Worm (Caenorhabditis elegans) whole organism, mixed stage, embryonic: ENCODE data around the gene sqst-4.

ENCODE experiments used
- blmp-1 ChIP-seq: fragments of 150-350 bp; optimal IDR thresholded peaks from 2 replicates; lab custom pipeline; 2014; ENCODE audit warnings: missing biosample characterization, missing genetic modification characterization
- elt-1 ChIP-seq: sonication (generic microtip); optimal IDR thresholded peaks from 2 replicates; lab custom pipeline; 2017; ENCODE audit warnings: missing genetic modification characterization, mild to moderate bottlenecking, missing compliant biosample characterization, antibody characterized with exemption, moderate library complexity, borderline replicate concordance; ENCODE audit not compliant: insufficient read depth
- hlh-1 ChIP-seq: fragments of 150-350 bp; optimal IDR thresholded peaks from 2 replicates; lab custom pipeline; 2014; ENCODE audit warnings: missing biosample characterization, missing genetic modification reagents, missing genetic modification characterization
- nhr-76 ChIP-seq: sonication (generic microtip); optimal IDR thresholded peaks from 2 replicates; lab custom pipeline; 2017; ENCODE audit warnings: missing biosample characterization, missing genetic modification characterization
- pha-4 ChIP-seq: fragments of 150-350 bp; optimal IDR thresholded peaks from 2 replicates; lab custom pipeline; 2018; ENCODE audit warnings: missing biosample characterization, missing genetic modification reagents, missing genetic modification characterization

ce11 chrV:16526858-16527257 is 38.6 kb downstream of the sqst-4 start, which contains the start of gene F36D3.8:
- TF ChIP-seq hlh-1 (tag; lab: Kevin White, UChicago) (no peak), pha-4 (tag; lab: Kevin White, UChicago) (no peak), blmp-1 (tag; lab: Kevin White, UChicago) (no peak), elt-1 (tag; lab: Kevin White, UChicago) (no peak), nhr-76 (tag; lab: Kevin White, UChicago) (no peak)
